Fruit fly (Drosophila melanogaster) whole organism, embryonic: Measurements from ENCODE around the gene MYPT-75D.

Source experiments
- Antp ChIP-seq: fragments of 200-800 bp; sonication (Bioruptor generic); optimal IDR thresholded peaks from 3 replicates; lab custom pipeline; 2016; ENCODE audit warnings: missing biosample characterization, missing genetic modification characterization
- Asciz ChIP-seq: fragments of 200-800 bp; sonication (Bioruptor generic); optimal IDR thresholded peaks from 2 replicates; lab custom pipeline; 2017; ENCODE audit warnings: missing biosample characterization, mild to moderate bottlenecking, missing genetic modification characterization, missing genetic modification reagents
- Bgb ChIP-seq: fragments of 200-800 bp; sonication (Bioruptor generic); IDR thresholded peaks from 2 replicates; pipeline ENCODE4 v1.3.6; 2022; ENCODE audit warnings: missing biosample characterization, missing genetic modification characterization; ENCODE audit not compliant: partially characterized antibody
- CG11085 ChIP-seq: fragments of 200-800 bp; sonication (Bioruptor generic); IDR thresholded peaks from 2 replicates; pipeline ENCODE4 v1.3.6; 2022; ENCODE audit warnings: missing biosample characterization, missing genetic modification characterization
- CG11723 ChIP-seq: fragments of 200-800 bp; sonication (Bioruptor generic); optimal IDR thresholded peaks from 2 replicates; lab custom pipeline; 2017; ENCODE audit warnings: missing biosample characterization, mild to moderate bottlenecking, missing genetic modification characterization
- CG12659 ChIP-seq: fragments of 200-800 bp; sonication (Bioruptor generic); optimal IDR thresholded peaks from 3 replicates; lab custom pipeline; 2017; ENCODE audit warnings: mild to moderate bottlenecking, missing biosample characterization, missing genetic modification reagents, missing genetic modification characterization
- CG14710 ChIP-seq: fragments of 200-800 bp; sonication (Bioruptor generic); optimal IDR thresholded peaks from 3 replicates; lab custom pipeline; 2019; ENCODE audit warnings: missing biosample characterization, mild to moderate bottlenecking, missing genetic modification characterization, moderate library complexity
- CG15601 ChIP-seq: fragments of 200-800 bp; sonication (Bioruptor generic); optimal IDR thresholded peaks from 3 replicates; lab custom pipeline; 2019; ENCODE audit warnings: missing biosample characterization, mild to moderate bottlenecking, missing genetic modification characterization, moderate library complexity
- CG17361 ChIP-seq: fragments of 200-800 bp; sonication (Bioruptor generic); IDR thresholded peaks from 3 replicates; pipeline ENCODE4 v1.3.6; 2022; ENCODE audit warnings: missing biosample characterization, missing genetic modification characterization
- CG17612 ChIP-seq: fragments of 200-800 bp; sonication (Bioruptor generic); IDR thresholded peaks from 2 replicates; pipeline ENCODE4 v1.3.6; 2022; ENCODE audit warnings: missing biosample characterization, missing genetic modification characterization
- CG2678 ChIP-seq: fragments of 200-800 bp; sonication (Bioruptor generic); optimal IDR thresholded peaks from 3 replicates; lab custom pipeline; 2019; ENCODE audit warnings: missing biosample characterization, mild to moderate bottlenecking, missing genetic modification characterization, moderate library complexity
- CG30403 ChIP-seq: fragments of 200-800 bp; sonication (Bioruptor generic); optimal IDR thresholded peaks from 3 replicates; lab custom pipeline; 2016; ENCODE audit warnings: missing biosample characterization, missing genetic modification characterization
- CG32532 ChIP-seq: fragments of 200-800 bp; sonication (Bioruptor generic); IDR thresholded peaks from 2 replicates; pipeline ENCODE4 v1.3.6; 2022; ENCODE audit warnings: missing biosample characterization, missing genetic modification characterization
- CG33213 ChIP-seq: fragments of 200-800 bp; sonication (Bioruptor generic); optimal IDR thresholded peaks from 3 replicates; lab custom pipeline; 2016; ENCODE audit warnings: missing biosample characterization, missing genetic modification characterization
- CG6813 ChIP-seq: fragments of 200-800 bp; sonication (Bioruptor generic); optimal IDR thresholded peaks from 2 replicates; lab custom pipeline; 2017; ENCODE audit warnings: missing biosample characterization, missing genetic modification characterization, mild to moderate bottlenecking, moderate library complexity, missing genetic modification reagents
- CG7357 ChIP-seq: fragments of 200-800 bp; sonication (Bioruptor generic); IDR thresholded peaks from 3 replicates; pipeline ENCODE4 v1.3.6; 2022; ENCODE audit warnings: missing biosample characterization, missing genetic modification characterization
- CG8924 ChIP-seq: fragments of 200-800 bp; optimal IDR thresholded peaks from 3 replicates; lab custom pipeline; 2019; ENCODE audit warnings: missing biosample characterization, mild to moderate bottlenecking, missing genetic modification characterization, moderate library complexity
- Ets97D ChIP-seq: fragments of 200-800 bp; sonication (Bioruptor generic); optimal IDR thresholded peaks from 3 replicates; lab custom pipeline; 2016; ENCODE audit warnings: missing biosample characterization, missing genetic modification characterization
- Fer1 ChIP-seq: fragments of 200-800 bp; sonication (Bioruptor generic); optimal IDR thresholded peaks from 2 replicates; lab custom pipeline; 2017; ENCODE audit warnings: missing biosample characterization, mild to moderate bottlenecking, missing genetic modification characterization
- Gsc ChIP-seq: fragments of 200-800 bp; sonication (Bioruptor generic); IDR thresholded peaks from 2 replicates; pipeline ENCODE4 v1.3.6; 2022; ENCODE audit warnings: missing biosample characterization, missing genetic modification characterization
- Gug ChIP-seq: fragments of 200-800 bp; sonication (Bioruptor generic); IDR thresholded peaks from 4 replicates; pipeline ENCODE4 v1.3.6; 2022; ENCODE audit warnings: missing biosample characterization, missing genetic modification characterization
- HmgD ChIP-seq: fragments of 200-800 bp; sonication (Bioruptor generic); optimal IDR thresholded peaks from 3 replicates; lab custom pipeline; 2016; ENCODE audit warnings: missing biosample characterization, missing genetic modification characterization
- HmgZ ChIP-seq: fragments of 200-800 bp; sonication (Bioruptor generic); optimal IDR thresholded peaks from 2 replicates; lab custom pipeline; 2018; ENCODE audit warnings: missing biosample characterization, mild to moderate bottlenecking, missing genetic modification characterization
- Jarid2 ChIP-seq: fragments of 200-800 bp; sonication (Bioruptor generic); optimal IDR thresholded peaks from 3 replicates; lab custom pipeline; 2017; ENCODE audit warnings: mild to moderate bottlenecking, missing biosample characterization, missing genetic modification reagents, missing genetic modification characterization
- NfI ChIP-seq: fragments of 200-800 bp; sonication (Bioruptor generic); optimal IDR thresholded peaks from 3 replicates; lab custom pipeline; 2018; ENCODE audit warnings: missing biosample characterization, mild to moderate bottlenecking, missing genetic modification characterization, moderate library complexity
- Oli ChIP-seq: fragments of 200-800 bp; sonication (Bioruptor generic); optimal IDR thresholded peaks from 2 replicates; lab custom pipeline; 2018; ENCODE audit warnings: missing biosample characterization, mild to moderate bottlenecking, missing genetic modification characterization, moderate library complexity
- Optix ChIP-seq: fragments of 200-800 bp; sonication (Bioruptor generic); IDR thresholded peaks from 3 replicates; pipeline ENCODE4 v1.3.6; 2022; ENCODE audit warnings: missing biosample characterization, missing genetic modification characterization
- Rx ChIP-seq: fragments of 200-800 bp; sonication (Bioruptor generic); IDR thresholded peaks from 2 replicates; pipeline ENCODE4 v1.3.6; 2022; ENCODE audit warnings: missing biosample characterization, missing genetic modification characterization
- Side ChIP-seq: fragments of 200-800 bp; sonication (Bioruptor generic); optimal IDR thresholded peaks from 2 replicates; lab custom pipeline; 2016; ENCODE audit warnings: missing biosample characterization, missing genetic modification characterization
- Sry-β ChIP-seq: fragments of 200-800 bp; sonication (Bioruptor generic); optimal IDR thresholded peaks from 2 replicates; lab custom pipeline; 2018; ENCODE audit warnings: missing biosample characterization, mild to moderate bottlenecking, missing genetic modification characterization, moderate library complexity
- Sry-δ ChIP-seq: fragments of 200-800 bp; sonication (Bioruptor generic); optimal IDR thresholded peaks from 2 replicates; lab custom pipeline; 2016; ENCODE audit warnings: missing biosample characterization, missing genetic modification characterization
- bcd ChIP-seq: fragments of 200-800 bp; sonication (Bioruptor generic); optimal IDR thresholded peaks from 2 replicates; lab custom pipeline; 2017; ENCODE audit warnings: missing biosample characterization, mild to moderate bottlenecking, missing genetic modification characterization
- chinmo ChIP-seq: fragments of 200-800 bp; sonication (Bioruptor generic); IDR thresholded peaks from 4 replicates; pipeline ENCODE4 v1.3.6; 2022; ENCODE audit warnings: missing biosample characterization, missing genetic modification characterization; ENCODE audit not compliant: partially characterized antibody
- ci ChIP-seq: fragments of 200-800 bp; sonication (Bioruptor generic); IDR thresholded peaks from 3 replicates; pipeline ENCODE4 v1.3.6; 2022; ENCODE audit warnings: missing biosample characterization, missing genetic modification characterization
- crp ChIP-seq, 2 experiments: fragments of 200-800 bp; sonication (Bioruptor generic); optimal IDR thresholded peaks; 2 replicates in 1 of 2; 3 replicates in 1 of 2; lab custom pipeline; 2017; ENCODE audit warnings: missing biosample characterization in 2 of 2, missing genetic modification characterization in 2 of 2, mild to moderate bottlenecking in 1 of 2, moderate library complexity in 1 of 2
- cwo ChIP-seq: fragments of 200-800 bp; sonication (Bioruptor generic); optimal IDR thresholded peaks from 3 replicates; lab custom pipeline; 2017; ENCODE audit warnings: missing biosample characterization, missing genetic modification characterization, mild to moderate bottlenecking, moderate library complexity, missing genetic modification reagents
- dysf ChIP-seq: fragments of 200-800 bp; sonication (Bioruptor generic); IDR thresholded peaks from 3 replicates; pipeline ENCODE4 v1.3.6; 2022; ENCODE audit warnings: missing biosample characterization, missing genetic modification characterization
- fd102C ChIP-seq: fragments of 200-800 bp; sonication (Bioruptor generic); optimal IDR thresholded peaks from 2 replicates; lab custom pipeline; 2018; ENCODE audit warnings: missing biosample characterization, mild to moderate bottlenecking, missing genetic modification characterization, moderate library complexity
- fu2 ChIP-seq: fragments of 200-800 bp; sonication (Bioruptor generic); optimal IDR thresholded peaks from 2 replicates; lab custom pipeline; 2016; ENCODE audit warnings: missing biosample characterization, missing genetic modification characterization
- grau ChIP-seq: fragments of 200-800 bp; optimal IDR thresholded peaks from 3 replicates; lab custom pipeline; 2019; ENCODE audit warnings: missing biosample characterization, mild to moderate bottlenecking, missing genetic modification characterization, moderate library complexity
- hbn ChIP-seq: fragments of 200-800 bp; sonication (Bioruptor generic); IDR thresholded peaks from 2 replicates; pipeline ENCODE4 v1.3.6; 2022; ENCODE audit warnings: missing biosample characterization, missing genetic modification characterization; ENCODE audit not compliant: partially characterized antibody
- hth ChIP-seq: fragments of >200 bp; optimal IDR thresholded peaks from 2 replicates; lab custom pipeline; 2017; ENCODE audit warnings: inconsistent platforms
- luna ChIP-seq: fragments of 200-800 bp; sonication (Bioruptor generic); optimal IDR thresholded peaks from 2 replicates; lab custom pipeline; 2016; ENCODE audit warnings: missing biosample characterization, missing genetic modification characterization
- maf-S ChIP-seq: fragments of 200-800 bp; sonication (Bioruptor generic); optimal IDR thresholded peaks from 2 replicates; lab custom pipeline; 2016; ENCODE audit warnings: missing biosample characterization, missing genetic modification characterization
- nom ChIP-seq: fragments of 200-800 bp; sonication (Bioruptor generic); optimal IDR thresholded peaks from 2 replicates; lab custom pipeline; 2017; ENCODE audit warnings: missing biosample characterization, missing genetic modification characterization, mild to moderate bottlenecking, moderate library complexity, missing genetic modification reagents
- pho ChIP-seq: fragments of 200-800 bp; sonication (Bioruptor generic); optimal IDR thresholded peaks from 2 replicates; lab custom pipeline; 2016; ENCODE audit warnings: missing biosample characterization, missing genetic modification characterization
- wor ChIP-seq: fragments of 200-800 bp; sonication (Bioruptor generic); IDR thresholded peaks from 2 replicates; pipeline ENCODE4 v1.3.6; 2022; ENCODE audit warnings: missing biosample characterization, missing genetic modification characterization

MYPT-75D gene

DNA sequence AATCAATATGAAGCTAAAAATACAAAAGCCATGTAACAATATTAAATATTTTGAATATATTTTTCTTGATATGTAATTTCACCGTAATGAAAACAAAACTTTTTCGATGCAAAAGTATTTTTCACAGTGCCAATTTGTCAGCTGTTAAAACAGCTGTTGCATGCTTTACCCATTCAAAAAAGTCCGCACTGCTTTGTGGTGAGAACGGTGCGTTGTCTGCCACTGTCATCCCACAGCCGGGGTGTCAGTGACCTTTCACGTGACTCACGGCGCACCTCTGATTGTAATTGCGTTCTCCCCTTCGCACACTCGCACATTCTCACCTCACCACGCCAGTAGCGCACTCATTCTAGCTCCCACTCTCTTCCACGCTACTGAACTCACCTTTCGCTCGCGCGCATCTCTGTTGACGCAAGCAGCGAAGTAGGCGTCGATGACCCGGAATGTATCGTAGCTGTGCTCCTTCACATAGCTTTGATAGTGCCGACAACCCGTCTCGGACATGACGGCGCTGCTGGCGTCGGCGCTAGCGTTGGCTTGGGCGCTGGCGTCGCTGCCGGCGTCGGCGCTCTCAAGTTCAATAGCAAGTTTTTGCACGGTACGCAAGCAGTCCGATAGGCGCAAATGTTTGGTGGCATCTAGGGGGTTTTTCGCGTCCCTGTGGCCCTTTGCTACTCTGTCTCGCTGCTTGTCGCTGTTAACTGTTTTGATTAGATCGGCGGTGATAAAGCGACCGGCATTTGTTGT, 4.6 kb upstream of the MYPT-75D start (continued):
- TF ChIP-seq cwo (peak; percentile 55), Gug (GFP tag; lab: Robert Waterston, UW) (no peak), HmgD (GFP tag; lab: Kevin White, UChicago) (no peak), bcd (GFP tag; lab: Kevin White, UChicago) (no peak), Optix (GFP tag; lab: Robert Waterston, UW) (no peak), CG12659 (GFP tag; lab: Kevin White, UChicago) (peak; percentile 9), Rx (GFP tag; lab: Robert Waterston, UW) (no peak), wor (no peak), Jarid2 (no peak), hth (lab: Kevin White, UChicago) (no peak), CG11085 (no peak), Fer1 (GFP tag; lab: Kevin White, UChicago) (peak; percentile 35), pho (GFP tag; lab: Kevin White, UChicago) (peak; percentile 54), Sry-δ (peak; percentile 46), chinmo (GFP tag; lab: Robert Waterston, UW) (peak; percentile 79; the same call in 3 of the 4 replicates), HmgZ (tag; lab: Kevin White, UChicago) (peak; percentile 43), Asciz (GFP tag; lab: Kevin White, UChicago) (peak; percentile 26), crp (GFP tag; optimal IDR thresholded peaks at IDR 0.05; lab: Kevin White, UChicago) (peak; percentile 40 to 85), hbn (peak; percentile 70), CG8924 (tag; lab: Kevin White, UChicago) (no peak), Ets97D (GFP tag; lab: Kevin White, UChicago) (peak; percentile 14), luna (GFP tag; lab: Kevin White, UChicago) (peak; percentile 38), dysf (GFP tag; lab: Robert Waterston, UW) (peak; percentile 53; the same call in 1 of the 3 replicates), fd102C (GFP tag; lab: Kevin White, UChicago) (no peak), CG7357 (peak; percentile 14; the same call in 1 of the 3 replicates), nom (peak; percentile 36), fu2 (GFP tag; lab: Kevin White, UChicago) (peak; percentile 21), CG30403 (GFP tag; lab: Kevin White, UChicago) (peak; percentile 44), Antp (GFP tag; lab: Kevin White, UChicago) (peak; percentile 66), maf-S (GFP tag; lab: Kevin White, UChicago) (peak; percentile 48), grau (tag; lab: Kevin White, UChicago) (peak; percentile 48), CG17361 (no peak), NfI (peak; percentile 38), CG33213 (GFP tag; lab: Kevin White, UChicago) (peak; percentile 44), Gsc (GFP tag; lab: Robert Waterston, UW) (no peak), CG14710 (tag; lab: Kevin White, UChicago) (peak; percentile 47), Side (peak; percentile 54), CG17612 (peak; percentile 10; the same call in 1 of the 2 replicates), CG11723 (GFP tag; lab: Kevin White, UChicago) (no peak), CG2678 (no peak), Bgb (peak; percentile 74), CG15601 (tag; lab: Kevin White, UChicago) (peak; percentile 32), CG32532 (GFP tag; lab: Robert Waterston, UW) (peak; percentile 69), Oli (peak; percentile 27), Sry-β (peak; percentile 91), CG6813 (GFP tag; lab: Kevin White, UChicago) (no peak), ci (GFP tag; lab: Robert Waterston, UW) (peak; percentile 38; the same call in 2 of the 3 replicates)
